Worm (Caenorhabditis elegans) whole organism, young adult: ENCODE data around the gene C05B5.11.

Experiments used
- B0035.1 ChIP-seq: sonication (generic microtip); optimal IDR thresholded peaks from 2 replicates; lab custom pipeline; 2016; ENCODE audit warnings: missing genetic modification characterization, mild to moderate bottlenecking, missing compliant biosample characterization, missing genotype, missing genetic modification reagents
- lsy-27 ChIP-seq: sonication (generic microtip); optimal IDR thresholded peaks from 2 replicates; lab custom pipeline; 2017; ENCODE audit warnings: missing genetic modification characterization, mild to moderate bottlenecking, missing compliant biosample characterization, antibody characterized with exemption, missing genotype, borderline replicate concordance; ENCODE audit not compliant: insufficient read depth
- ztf-26 ChIP-seq: sonication (generic microtip); optimal IDR thresholded peaks from 2 replicates; lab custom pipeline; 2017; ENCODE audit warnings: missing genetic modification characterization, missing compliant biosample characterization

DNA sequence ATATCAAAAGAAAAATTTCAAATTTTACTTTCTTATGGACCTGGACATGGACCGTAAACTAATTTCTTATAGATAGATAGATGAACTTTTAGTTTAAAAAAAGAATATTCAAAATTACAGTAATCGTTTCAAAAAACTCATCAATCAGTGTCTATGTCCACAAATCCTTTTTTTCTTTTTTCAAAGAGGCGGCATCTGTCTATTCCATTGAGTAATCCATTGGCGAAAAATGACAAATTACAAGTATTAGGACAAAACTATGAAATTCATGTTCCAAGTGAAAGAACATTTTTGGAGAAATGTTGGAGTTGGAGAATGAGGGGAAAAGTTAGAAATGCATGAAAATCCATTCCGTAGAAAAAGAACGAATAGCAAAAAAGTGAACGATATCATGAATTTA, 18.8 kb upstream of the C05B5.11 start:
- TF ChIP-seq B0035.1 (tag; lab: Kevin White, UChicago) (no peak), ztf-26 (tag; lab: Kevin White, UChicago) (no peak), lsy-27 (tag; lab: Kevin White, UChicago) (no peak)
